Comparison of ENCODE assay signal across 3 fruit fly cellular contexts in genomic region chr3L:21290336-21290735, dm6.
TF ChIP-seq lines count a peak whose summit lies in the region.

No protein-coding gene starts in this region.

- TF ChIP-seq CTCF in whole organism, embryonic (GFP tag; optimal IDR thresholded peaks at IDR 0.05; lab: Kevin White, UChicago), result no peak

TF ChIP-seq in whole organism, embryonic, 481 proteins besides CTCF, POLR2A, EP300 and RAD21:
- no peak for TF ChIP-seq crp (GFP tag; optimal IDR thresholded peaks at IDR 0.05; lab: Kevin White, UChicago)
- TF ChIP-seq pnt (GFP tag; optimal IDR thresholded peaks at IDR 0.05; lab: Kevin White, UChicago), result no peak
- TF ChIP-seq oc (tag; optimal IDR thresholded peaks at IDR 0.05; lab: Kevin White, UChicago), result peak; percentile 23
- TF ChIP-seq CG12769 (tag; optimal IDR thresholded peaks at IDR 0.05; lab: Kevin White, UChicago), result peak; percentile 6
- TF ChIP-seq sd (tag; optimal IDR thresholded peaks at IDR 0.05; lab: Kevin White, UChicago), result peak; percentile 81
- peak; percentile 10 for TF ChIP-seq gro (GFP tag; optimal IDR thresholded peaks at IDR 0.05; lab: Kevin White, UChicago)

TF ChIP-seq in whole organism, prepupa, 60 proteins besides CTCF, POLR2A, EP300 and RAD21:
- TF ChIP-seq CG11762 (GFP tag; optimal IDR thresholded peaks at IDR 0.05; lab: Kevin White, UChicago; ENCODE audit: insufficient read depth) (no peak), eg (GFP tag; IDR thresholded peaks at IDR 0.05; lab: Robert Waterston, UW) (no peak), vri (GFP tag; optimal IDR thresholded peaks at IDR 0.05; lab: Kevin White, UChicago) (no peak), Hr38 (GFP tag; optimal IDR thresholded peaks at IDR 0.05; lab: Kevin White, UChicago) (no peak), CG6163 (GFP tag; IDR thresholded peaks at IDR 0.05; lab: Robert Waterston, UW) (no peak), CG34406 (GFP tag; optimal IDR thresholded peaks at IDR 0.05; lab: Kevin White, UChicago) (no peak), CG6792 (GFP tag; optimal IDR thresholded peaks at IDR 0.05; lab: Kevin White, UChicago) (no peak), Eip75B (GFP tag; optimal IDR thresholded peaks at IDR 0.05; lab: Kevin White, UChicago) (no peak), Eip78C (GFP tag; lab: Kevin White, UChicago) (peak; percentile 2)

TF ChIP-seq in whole organism, pupa, 21 proteins besides CTCF, POLR2A, EP300 and RAD21:
- TF ChIP-seq CG9948 (tag; optimal IDR thresholded peaks at IDR 0.05; lab: Kevin White, UChicago) (no peak), EcR (GFP tag; optimal IDR thresholded peaks at IDR 0.05; lab: Kevin White, UChicago) (peak; percentile 77), CG34367 (tag; optimal IDR thresholded peaks at IDR 0.05; lab: Kevin White, UChicago) (no peak), Snoo (tag; optimal IDR thresholded peaks at IDR 0.05; lab: Kevin White, UChicago) (no peak), rn (GFP tag; IDR thresholded peaks at IDR 0.05; lab: Robert Waterston, UW) (no peak)
